Worm (Caenorhabditis elegans): ENCODE measurements around the gene Y116A8C.44.

Y116A8C.44 gene

ce11 chrIV:17088849-17089248, 30.9 kb upstream of the Y116A8C.44 start, which contains the start of gene Y116A8C.43:
Y116A8C.43 (plus strand) TSS chrIV:17088851.
- peak; percentile 52 for TF ChIP-seq ama-1 (optimal IDR thresholded peaks at IDR 0.05)
- no peak for TF ChIP-seq unc-62 (GFP tag; optimal IDR thresholded peaks at IDR 0.05)
- no peak for TF ChIP-seq elt-3 (tag; optimal IDR thresholded peaks at IDR 0.05)
- no peak for TF ChIP-seq blmp-1 (tag; optimal IDR thresholded peaks at IDR 0.05; ENCODE audit: insufficient read depth)
- no peak for TF ChIP-seq C34F6.9 (tag; optimal IDR thresholded peaks at IDR 0.05)
- TF ChIP-seq unc-39 (tag; optimal IDR thresholded peaks at IDR 0.05), result no peak

- TF ChIP-seq nhr-129 (tag; optimal IDR thresholded peaks at IDR 0.05) (peak; percentile 31), lin-11 (tag; optimal IDR thresholded peaks at IDR 0.05) (peak; percentile 71), nhr-237 (tag; optimal IDR thresholded peaks at IDR 0.05) (no peak), peb-1 (tag; optimal IDR thresholded peaks at IDR 0.05) (no peak), alr-1 (tag; optimal IDR thresholded peaks at IDR 0.05) (no peak), lin-39 (tag; optimal IDR thresholded peaks at IDR 0.05) (no peak), snpc-4 (tag; optimal IDR thresholded peaks at IDR 0.05) (peak; percentile 61), nhr-10 (tag; optimal IDR thresholded peaks at IDR 0.05) (no peak), nhr-25 (tag; optimal IDR thresholded peaks at IDR 0.05) (peak; percentile 66), ceh-16 (tag; optimal IDR thresholded peaks at IDR 0.05) (no peak), F13H6.1 (tag; optimal IDR thresholded peaks at IDR 0.05) (peak; percentile 75), egl-27 (tag; optimal IDR thresholded peaks at IDR 0.05) (no peak), Y55F3AM.14 (GFP tag; optimal IDR thresholded peaks at IDR 0.05) (peak; percentile 41), C34F6.9 (tag; optimal IDR thresholded peaks at IDR 0.05) (peak; percentile 80), nhr-6 (tag; optimal IDR thresholded peaks at IDR 0.05) (no peak), nhr-21 (tag; optimal IDR thresholded peaks at IDR 0.05) (peak; percentile 71), nhr-23 (tag; optimal IDR thresholded peaks at IDR 0.05) (no peak), fos-1 (tag; optimal IDR thresholded peaks at IDR 0.05) (peak; percentile 57), dmd-4 (tag; optimal IDR thresholded peaks at IDR 0.05) (no peak), sma-9 (GFP tag; optimal IDR thresholded peaks at IDR 0.05) (no peak), sma-9 (tag; optimal IDR thresholded peaks at IDR 0.05) (no peak), R02D3.7 (tag; optimal IDR thresholded peaks at IDR 0.05) (no peak), gmeb-1 (tag; optimal IDR thresholded peaks at IDR 0.05) (peak; percentile 53), sem-4 (tag; optimal IDR thresholded peaks at IDR 0.05) (peak; percentile 32), blmp-1 (tag; optimal IDR thresholded peaks at IDR 0.05; ENCODE audit: insufficient read depth) (peak; percentile 3), unc-55 (GFP tag; optimal IDR thresholded peaks at IDR 0.05) (peak; percentile 80), crh-2 (tag; optimal IDR thresholded peaks at IDR 0.05) (peak; percentile 59), nhr-12 (tag; optimal IDR thresholded peaks at IDR 0.05) (no peak), unc-62 (GFP tag; optimal IDR thresholded peaks at IDR 0.05) (no peak), sma-3 (GFP tag; optimal IDR thresholded peaks at IDR 0.05) (peak; percentile 90), lsy-2 (tag; optimal IDR thresholded peaks at IDR 0.05) (peak; percentile 46 to 82), zag-1 (tag; optimal IDR thresholded peaks at IDR 0.05) (no peak), aly-2 (tag; optimal IDR thresholded peaks at IDR 0.05) (no peak), mab-5 (tag; optimal IDR thresholded peaks at IDR 0.05) (no peak), ZK546.5 (tag; optimal IDR thresholded peaks at IDR 0.05) (peak; percentile 24), ceh-82 (tag; optimal IDR thresholded peaks at IDR 0.05) (peak; percentile 63), lin-13 (GFP tag; optimal IDR thresholded peaks at IDR 0.05) (peak; percentile 87), unc-39 (tag; optimal IDR thresholded peaks at IDR 0.05) (no peak), nhr-77 (tag; optimal IDR thresholded peaks at IDR 0.05) (no peak), ztf-4 (tag; optimal IDR thresholded peaks at IDR 0.05) (peak; percentile 68), mdl-1 (tag; optimal IDR thresholded peaks at IDR 0.05) (peak in 1 of 2 experiments; percentile 61)
Measured at ce11 chrIV:17087384-17088099, 29.6 kb upstream of the Y116A8C.44 start, which contains the start of the genes snx-13 and snr-1. snx-13 (minus strand) TSS chrIV:17087438. snr-1 (plus strand) TSS chrIV:17088049.
